Worm (Caenorhabditis elegans) whole organism, late embryonic: ENCODE results near the gene hex-5.

ENCODE experiments used
- ama-1 ChIP-seq: fragments of 150-350 bp; optimal IDR thresholded peaks from 2 replicates; lab custom pipeline; 2014
- che-1 ChIP-seq: sonication (generic microtip); optimal IDR thresholded peaks from 2 replicates; lab custom pipeline; 2016; ENCODE audit warnings: mild to moderate bottlenecking, missing genetic modification characterization, missing compliant biosample characterization
- fkh-10 ChIP-seq: fragments of 150-350 bp; optimal IDR thresholded peaks from 2 replicates; lab custom pipeline; 2014; ENCODE audit warnings: missing biosample characterization, missing genetic modification reagents, missing genetic modification characterization
- hlh-30 ChIP-seq: sonication (generic microtip); optimal IDR thresholded peaks from 2 replicates; lab custom pipeline; 2017; ENCODE audit warnings: antibody characterized with exemption, missing genetic modification characterization, missing compliant biosample characterization; ENCODE audit not compliant: insufficient read depth
- pqm-1 ChIP-seq: sonication (generic microtip); optimal IDR thresholded peaks from 2 replicates; lab custom pipeline; 2016; ENCODE audit warnings: missing genetic modification characterization, missing compliant biosample characterization
- unc-55 ChIP-seq: sonication (generic microtip); optimal IDR thresholded peaks from 2 replicates; lab custom pipeline; 2017; ENCODE audit warnings: missing biosample characterization, missing genetic modification reagents, missing genetic modification characterization
- unc-86 ChIP-seq: sonication (generic microtip); optimal IDR thresholded peaks from 2 replicates; lab custom pipeline; 2016; ENCODE audit warnings: missing genetic modification characterization, missing compliant biosample characterization

ce11 chrX:14853712-14854217 lies 51.3 kb downstream of the hex-5 start, which contains the start of the genes C27C12.1 and C27C12.4:
- TF ChIP-seq pqm-1 (tag; lab: Kevin White, UChicago) (no peak), unc-86 (tag; lab: Kevin White, UChicago) (no peak), unc-55 (GFP tag; lab: Kevin White, UChicago) (peak; percentile 53), che-1 (tag; lab: Kevin White, UChicago) (no peak), hlh-30 (tag; lab: Kevin White, UChicago) (peak; percentile 59), ama-1 (no peak), fkh-10 (GFP tag; lab: Kevin White, UChicago) (no peak)
